Fruit fly (Drosophila melanogaster) whole organism, embryonic: ENCODE data around the gene armi.

ENCODE experiments used
- Ada2b ChIP-seq: fragments of 200-800 bp; sonication (Bioruptor generic); IDR thresholded peaks from 2 replicates; pipeline ENCODE4 v1.3.6; 2022; ENCODE audit warnings: missing biosample characterization, missing genetic modification characterization
- Atf3 ChIP-seq: fragments of 200-800 bp; sonication (Bioruptor generic); optimal IDR thresholded peaks from 3 replicates; lab custom pipeline; 2016; ENCODE audit warnings: missing biosample characterization, missing genetic modification characterization
- Atf6 ChIP-seq: fragments of 200-800 bp; sonication (Bioruptor generic); IDR thresholded peaks from 2 replicates; pipeline ENCODE4 v1.3.6; 2022; ENCODE audit warnings: missing biosample characterization, missing genetic modification characterization
- Bgb ChIP-seq: fragments of 200-800 bp; sonication (Bioruptor generic); IDR thresholded peaks from 2 replicates; pipeline ENCODE4 v1.3.6; 2022; ENCODE audit warnings: missing biosample characterization, missing genetic modification characterization; ENCODE audit not compliant: partially characterized antibody
- CG10147 ChIP-seq: fragments of 200-800 bp; sonication (Bioruptor generic); optimal IDR thresholded peaks from 2 replicates; lab custom pipeline; 2019; ENCODE audit warnings: missing biosample characterization, mild to moderate bottlenecking, missing genetic modification characterization, moderate library complexity
- CG13296 ChIP-seq: fragments of 200-800 bp; sonication (Bioruptor generic); optimal IDR thresholded peaks from 3 replicates; lab custom pipeline; 2018; ENCODE audit warnings: missing biosample characterization, mild to moderate bottlenecking, missing genetic modification characterization
- CG15269 ChIP-seq: fragments of 200-800 bp; sonication (Bioruptor generic); optimal IDR thresholded peaks from 2 replicates; lab custom pipeline; 2018; ENCODE audit warnings: missing biosample characterization, mild to moderate bottlenecking, missing genetic modification characterization, moderate library complexity
- CG1792 ChIP-seq: fragments of 200-800 bp; sonication (Bioruptor generic); optimal IDR thresholded peaks from 2 replicates; lab custom pipeline; 2016; ENCODE audit warnings: missing biosample characterization, missing genetic modification characterization
- CG30403 ChIP-seq: fragments of 200-800 bp; sonication (Bioruptor generic); optimal IDR thresholded peaks from 3 replicates; lab custom pipeline; 2016; ENCODE audit warnings: missing biosample characterization, missing genetic modification characterization
- CG4328 ChIP-seq: fragments of 200-800 bp; sonication (Bioruptor generic); optimal IDR thresholded peaks from 3 replicates; lab custom pipeline; 2017; ENCODE audit warnings: missing biosample characterization, missing genetic modification reagents, missing genetic modification characterization
- CG4820 ChIP-seq: fragments of 200-800 bp; sonication (Bioruptor generic); optimal IDR thresholded peaks from 3 replicates; lab custom pipeline; 2016; ENCODE audit warnings: missing biosample characterization, missing genetic modification characterization
- CG7372 ChIP-seq: fragments of 200-800 bp; sonication (Bioruptor generic); IDR thresholded peaks from 2 replicates; pipeline ENCODE4 v1.3.6; 2022; ENCODE audit warnings: missing biosample characterization, missing genetic modification characterization
- CG7745 ChIP-seq: fragments of 200-800 bp; sonication (Bioruptor generic); optimal IDR thresholded peaks from 2 replicates; lab custom pipeline; 2018; ENCODE audit warnings: missing biosample characterization, mild to moderate bottlenecking, missing genetic modification characterization, moderate library complexity
- CG7928 ChIP-seq: fragments of 200-800 bp; sonication (Bioruptor generic); optimal IDR thresholded peaks from 2 replicates; lab custom pipeline; 2017; ENCODE audit warnings: missing biosample characterization, mild to moderate bottlenecking, missing genetic modification characterization
- CG7963 ChIP-seq: fragments of 200-800 bp; sonication (Bioruptor generic); IDR thresholded peaks from 3 replicates; pipeline ENCODE4 v1.3.6; 2022; ENCODE audit warnings: missing biosample characterization, missing genetic modification characterization; ENCODE audit not compliant: partially characterized antibody
- D ChIP-seq, 2 experiments: fragments of 200-800 bp in 1 of 2; fragments of >200 bp in 1 of 2; sonication (Bioruptor generic) in 1 of 2; optimal IDR thresholded peaks; 2 replicates in 1 of 2; 3 replicates in 1 of 2; lab custom pipeline; 2017; ENCODE audit warnings: mild to moderate bottlenecking in 1 of 2, missing biosample characterization in 1 of 2, missing genetic modification characterization in 1 of 2, missing genetic modification reagents in 1 of 2
- Deaf1 ChIP-seq: fragments of 200-800 bp; optimal IDR thresholded peaks from 3 replicates; lab custom pipeline; 2019; ENCODE audit warnings: missing biosample characterization, mild to moderate bottlenecking, missing genetic modification characterization, moderate library complexity
- Dp ChIP-seq: fragments of 200-800 bp; sonication (Bioruptor generic); optimal IDR thresholded peaks from 2 replicates; lab custom pipeline; 2018; ENCODE audit warnings: missing biosample characterization, mild to moderate bottlenecking, missing genetic modification characterization, moderate library complexity
- Hand ChIP-seq: fragments of 200-800 bp; sonication (Bioruptor generic); optimal IDR thresholded peaks from 2 replicates; lab custom pipeline; 2017; ENCODE audit warnings: mild to moderate bottlenecking, missing biosample characterization, missing genetic modification reagents, missing genetic modification characterization
- Hr78 ChIP-seq, 2 experiments: fragments of 200-800 bp in 1 of 2; fragments of >200 bp in 1 of 2; sonication (Bioruptor generic) in 1 of 2; optimal IDR thresholded peaks; 2 replicates each; lab custom pipeline; 2017 to 2019; ENCODE audit warnings: missing biosample characterization in 2 of 2, missing genetic modification characterization in 2 of 2, mild to moderate bottlenecking in 1 of 2, moderate library complexity in 1 of 2
- Lpt ChIP-seq: fragments of >200 bp; optimal IDR thresholded peaks from 2 replicates; lab custom pipeline; 2018; ENCODE audit warnings: missing biosample characterization, missing genetic modification characterization
- Mad ChIP-seq: fragments of 200-800 bp; sonication (Bioruptor generic); optimal IDR thresholded peaks from 2 replicates; lab custom pipeline; 2016; ENCODE audit warnings: missing biosample characterization, missing genetic modification characterization
- Mrtf ChIP-seq: fragments of 200-800 bp; sonication (Bioruptor generic); IDR thresholded peaks from 3 replicates; pipeline ENCODE4 v1.3.6; 2022; ENCODE audit warnings: missing biosample characterization, missing genetic modification characterization
- Ravus ChIP-seq: fragments of 200-800 bp; sonication (Bioruptor generic); IDR thresholded peaks from 2 replicates; pipeline ENCODE4 v1.3.6; 2022; ENCODE audit warnings: missing biosample characterization, missing genetic modification characterization
- Rfx ChIP-seq: fragments of 200-800 bp; sonication (Bioruptor generic); IDR thresholded peaks from 2 replicates; pipeline ENCODE4 v1.3.6; 2022; ENCODE audit warnings: missing biosample characterization, missing genetic modification characterization
- Sin3A ChIP-seq: fragments of >200 bp; optimal IDR thresholded peaks from 2 replicates; lab custom pipeline; 2018
- Usf ChIP-seq: fragments of 200-800 bp; sonication (Bioruptor generic); optimal IDR thresholded peaks from 2 replicates; lab custom pipeline; 2017; ENCODE audit warnings: missing genotype, missing biosample characterization, missing genetic modification characterization
- Vsx1 ChIP-seq: fragments of 200-800 bp; sonication (Bioruptor generic); optimal IDR thresholded peaks from 2 replicates; lab custom pipeline; 2017; ENCODE audit warnings: missing biosample characterization, mild to moderate bottlenecking, missing genetic modification characterization, missing genetic modification reagents
- ase ChIP-seq: fragments of 200-800 bp; sonication (Bioruptor generic); IDR thresholded peaks from 3 replicates; pipeline ENCODE4 v1.3.6; 2022; ENCODE audit warnings: missing biosample characterization, missing genetic modification characterization
- caup ChIP-seq: fragments of 200-800 bp; sonication (Bioruptor generic); optimal IDR thresholded peaks from 3 replicates; lab custom pipeline; 2017; ENCODE audit warnings: missing biosample characterization, mild to moderate bottlenecking, missing genetic modification characterization, moderate library complexity; ENCODE audit not compliant: severe bottlenecking
- chinmo ChIP-seq: fragments of 200-800 bp; sonication (Bioruptor generic); IDR thresholded peaks from 4 replicates; pipeline ENCODE4 v1.3.6; 2022; ENCODE audit warnings: missing biosample characterization, missing genetic modification characterization; ENCODE audit not compliant: partially characterized antibody
- da ChIP-seq: fragments of 200-800 bp; sonication (Bioruptor generic); optimal IDR thresholded peaks from 2 replicates; lab custom pipeline; 2016; ENCODE audit warnings: missing biosample characterization, missing genetic modification characterization
- dmrt11E ChIP-seq: fragments of 200-800 bp; sonication (Bioruptor generic); optimal IDR thresholded peaks from 3 replicates; lab custom pipeline; 2018; ENCODE audit warnings: missing biosample characterization, mild to moderate bottlenecking, missing genetic modification characterization, moderate library complexity
- dysf ChIP-seq: fragments of 200-800 bp; sonication (Bioruptor generic); IDR thresholded peaks from 3 replicates; pipeline ENCODE4 v1.3.6; 2022; ENCODE audit warnings: missing biosample characterization, missing genetic modification characterization
- en ChIP-seq: fragments of 200-800 bp; sonication (Bioruptor generic); optimal IDR thresholded peaks from 2 replicates; lab custom pipeline; 2016; ENCODE audit warnings: missing biosample characterization, missing genetic modification characterization
- esg ChIP-seq: fragments of 200-800 bp; sonication (Bioruptor generic); conservative IDR thresholded peaks from 2 replicates; pipeline ENCODE4 v1.3.6; 2022; ENCODE audit warnings: missing biosample characterization, missing genetic modification characterization
- ewg ChIP-seq: fragments of 200-800 bp; sonication (Bioruptor generic); optimal IDR thresholded peaks from 3 replicates; lab custom pipeline; 2017; ENCODE audit warnings: mild to moderate bottlenecking, missing biosample characterization, missing genetic modification reagents, missing genetic modification characterization
- fd3F ChIP-seq: fragments of 200-800 bp; sonication (Bioruptor generic); optimal IDR thresholded peaks from 2 replicates; lab custom pipeline; 2018; ENCODE audit warnings: missing biosample characterization, mild to moderate bottlenecking, missing genetic modification characterization, moderate library complexity
- fu2 ChIP-seq: fragments of 200-800 bp; sonication (Bioruptor generic); optimal IDR thresholded peaks from 2 replicates; lab custom pipeline; 2016; ENCODE audit warnings: missing biosample characterization, missing genetic modification characterization
- hbn ChIP-seq: fragments of 200-800 bp; sonication (Bioruptor generic); IDR thresholded peaks from 2 replicates; pipeline ENCODE4 v1.3.6; 2022; ENCODE audit warnings: missing biosample characterization, missing genetic modification characterization; ENCODE audit not compliant: partially characterized antibody
- nom ChIP-seq: fragments of 200-800 bp; sonication (Bioruptor generic); optimal IDR thresholded peaks from 2 replicates; lab custom pipeline; 2017; ENCODE audit warnings: missing biosample characterization, missing genetic modification characterization, mild to moderate bottlenecking, moderate library complexity, missing genetic modification reagents
- pb ChIP-seq: fragments of 200-800 bp; sonication (Bioruptor generic); optimal IDR thresholded peaks from 3 replicates; lab custom pipeline; 2016; ENCODE audit warnings: missing biosample characterization, missing genetic modification characterization
- row ChIP-seq: fragments of 200-800 bp; sonication (Bioruptor generic); IDR thresholded peaks from 3 replicates; pipeline ENCODE4 v1.3.6; 2022; ENCODE audit warnings: missing biosample characterization, missing genetic modification characterization
- schlank ChIP-seq: fragments of 200-800 bp; sonication (Bioruptor generic); optimal IDR thresholded peaks from 2 replicates; lab custom pipeline; 2018; ENCODE audit warnings: missing biosample characterization, mild to moderate bottlenecking, missing genetic modification characterization
- slou ChIP-seq: fragments of 200-800 bp; sonication (Bioruptor generic); optimal IDR thresholded peaks from 3 replicates; lab custom pipeline; 2016; ENCODE audit warnings: missing biosample characterization, missing genetic modification characterization
- sna ChIP-seq: fragments of 200-800 bp; sonication (Bioruptor generic); IDR thresholded peaks from 2 replicates; pipeline ENCODE4 v1.3.6; 2022; ENCODE audit warnings: missing biosample characterization, missing genetic modification characterization; ENCODE audit not compliant: partially characterized antibody
- tx ChIP-seq: fragments of 200-800 bp; sonication (Bioruptor generic); optimal IDR thresholded peaks from 2 replicates; lab custom pipeline; 2016; ENCODE audit warnings: missing biosample characterization, missing genetic modification characterization
- unc-4 ChIP-seq: fragments of 200-800 bp; sonication (Bioruptor generic); IDR thresholded peaks from 2 replicates; pipeline ENCODE4 v1.3.6; 2022; ENCODE audit warnings: missing biosample characterization, missing genetic modification characterization; ENCODE audit not compliant: partially characterized antibody
- unpg ChIP-seq: fragments of 200-800 bp; sonication (Bioruptor generic); optimal IDR thresholded peaks from 3 replicates; lab custom pipeline; 2018; ENCODE audit warnings: missing biosample characterization, mild to moderate bottlenecking, missing genetic modification characterization, moderate library complexity

The armi gene

DNA sequence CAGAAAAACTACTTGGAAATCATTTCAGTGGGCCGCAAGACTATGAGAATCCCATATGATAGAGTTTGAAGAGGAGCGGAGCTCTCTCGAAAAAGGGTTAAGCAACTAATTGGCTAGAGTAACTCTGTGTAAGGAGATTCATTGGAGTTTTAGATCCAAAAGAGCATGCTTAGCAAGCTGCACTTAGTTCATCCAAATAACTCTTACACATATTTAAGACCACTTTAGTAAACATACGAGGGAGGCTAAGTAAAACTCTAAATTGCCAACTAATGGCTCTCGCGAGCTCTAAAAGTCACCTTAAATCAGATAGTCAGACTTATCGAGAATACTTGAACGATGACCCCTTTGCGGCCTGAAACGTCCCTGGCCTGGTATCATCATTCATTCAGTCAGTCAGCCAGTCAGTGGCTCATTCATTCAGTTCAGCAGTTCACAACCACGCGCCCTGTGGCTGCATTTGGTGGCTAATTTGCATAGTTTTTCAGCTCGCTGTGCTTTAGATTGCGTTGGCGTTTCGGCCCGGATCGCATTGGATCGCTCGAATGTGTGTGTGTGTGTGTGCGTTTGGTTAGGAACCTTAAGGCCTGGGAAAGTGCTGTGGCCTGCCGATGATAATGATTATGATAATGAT is 6.1 kb upstream of the armi start (continued):
- TF ChIP-seq slou (GFP tag; lab: Kevin White, UChicago), result no peak
- peak; percentile 66; the same call in 1 of the 2 replicates for TF ChIP-seq Ada2b
- no peak for TF ChIP-seq Sin3A (lab: Kevin White, UChicago)
- no peak for TF ChIP-seq fd3F
- TF ChIP-seq da (GFP tag; lab: Kevin White, UChicago), result no peak
- peak; percentile 11 for TF ChIP-seq CG15269
- peak; percentile 67; the same call in 1 of the 4 replicates for TF ChIP-seq chinmo (GFP tag; lab: Robert Waterston, UW)
- no peak for TF ChIP-seq CG4328
- TF ChIP-seq dmrt11E (tag; lab: Kevin White, UChicago), result no peak
- TF ChIP-seq hbn, result no peak
- no peak for TF ChIP-seq Usf
- no peak for TF ChIP-seq CG7928 (GFP tag; lab: Kevin White, UChicago)
- TF ChIP-seq Atf3, result no peak
- no peak for TF ChIP-seq Ravus
- no peak for TF ChIP-seq Atf6
- TF ChIP-seq sna (GFP tag; lab: Robert Waterston, UW), result no peak
- TF ChIP-seq CG7745 (tag; lab: Kevin White, UChicago), result no peak
- no peak for TF ChIP-seq D (optimal IDR thresholded peaks at IDR 0.05; lab: Kevin White, UChicago)
- TF ChIP-seq D (GFP tag; optimal IDR thresholded peaks at IDR 0.05; lab: Kevin White, UChicago), result peak; percentile 2
- TF ChIP-seq schlank (tag; lab: Kevin White, UChicago), result no peak
- TF ChIP-seq CG13296 (GFP tag; lab: Kevin White, UChicago), result no peak
- TF ChIP-seq caup, result no peak
- no peak for TF ChIP-seq unc-4 (GFP tag; lab: Robert Waterston, UW)
- TF ChIP-seq Vsx1 (GFP tag; lab: Kevin White, UChicago), result peak; percentile 14
- no peak for TF ChIP-seq Dp
- TF ChIP-seq CG7372 (GFP tag; lab: Robert Waterston, UW), result peak; percentile 34; the same call in 1 of the 2 replicates
- peak; percentile 1 for TF ChIP-seq tx (GFP tag; lab: Kevin White, UChicago)
- no peak; the same call in 1 of the 2 replicates for TF ChIP-seq esg (GFP tag; lab: Robert Waterston, UW)
- TF ChIP-seq CG1792, result no peak
- peak; percentile 68 for TF ChIP-seq row (GFP tag; lab: Robert Waterston, UW)
- no peak for TF ChIP-seq unpg (GFP tag; lab: Kevin White, UChicago)
- TF ChIP-seq pb (GFP tag; lab: Kevin White, UChicago), result no peak
- TF ChIP-seq dysf, result peak; percentile 73
- TF ChIP-seq CG10147, result no peak
- no peak for TF ChIP-seq ewg (GFP tag; lab: Kevin White, UChicago)
- TF ChIP-seq CG4820, result peak; percentile 34
- TF ChIP-seq Rfx (GFP tag; lab: Robert Waterston, UW), result peak; percentile 26; the same call in 1 of the 2 replicates
- no peak for TF ChIP-seq Hr78 (GFP tag; optimal IDR thresholded peaks at IDR 0.05; lab: Kevin White, UChicago)
- TF ChIP-seq CG7963 (GFP tag; lab: Robert Waterston, UW), result no peak
- no peak for TF ChIP-seq Lpt (GFP tag; lab: Kevin White, UChicago)
- TF ChIP-seq nom (GFP tag; lab: Kevin White, UChicago), result no peak
- TF ChIP-seq ase (GFP tag; lab: Robert Waterston, UW), result peak; percentile 30; the same call in 1 of the 3 replicates
- TF ChIP-seq en (GFP tag; lab: Kevin White, UChicago), result no peak
- TF ChIP-seq CG30403 (GFP tag; lab: Kevin White, UChicago), result peak; percentile 34
- no peak for TF ChIP-seq Mad
- peak; percentile 39; the same call in 1 of the 3 replicates for TF ChIP-seq Mrtf
- no peak for TF ChIP-seq Bgb (GFP tag; lab: Robert Waterston, UW)
- TF ChIP-seq Hand, result no peak
- TF ChIP-seq Deaf1 (tag; lab: Kevin White, UChicago), result no peak
- no peak for TF ChIP-seq fu2 (GFP tag; lab: Kevin White, UChicago)
